Worm (Caenorhabditis elegans): ENCODE data around the gene F22B8.3.

DNA sequence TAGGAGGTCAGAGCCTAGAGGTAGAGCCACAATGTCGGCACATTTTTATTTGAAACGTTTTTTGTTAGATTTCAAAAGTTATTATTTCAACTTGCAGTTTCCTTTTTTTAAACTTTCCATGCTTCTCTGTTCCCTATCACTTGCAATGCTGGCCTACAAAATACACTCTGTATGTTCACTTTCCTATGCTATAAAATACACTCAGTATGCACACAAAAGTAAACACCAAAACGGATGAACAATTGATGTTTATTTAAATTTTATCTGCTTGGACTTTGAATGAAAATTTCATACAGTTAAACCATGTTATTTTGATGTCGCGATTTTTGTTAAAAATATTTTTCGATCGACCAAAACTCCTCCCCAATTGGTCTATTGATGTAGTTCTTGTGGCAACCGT lies 10.1 kb upstream of the F22B8.3 start:
- TF ChIP-seq hmbx-1 (tag; optimal IDR thresholded peaks at IDR 0.05) (no peak), ceh-13 (GFP tag; optimal IDR thresholded peaks at IDR 0.05) (no peak), aly-1 (tag; optimal IDR thresholded peaks at IDR 0.05) (no peak), tbx-11 (GFP tag; IDR thresholded peaks at IDR 0.05) (no peak), ama-1 (optimal IDR thresholded peaks at IDR 0.05) (no peak), scrt-1 (GFP tag; IDR thresholded peaks at IDR 0.05) (no peak), hnd-1 (tag; optimal IDR thresholded peaks at IDR 0.05) (no peak)
